Worm (Caenorhabditis elegans) whole organism, L1 larva: ENCODE measurements around the gene cec-7.

Experiments
- C04F5.9 ChIP-seq: sonication (generic microtip); optimal IDR thresholded peaks from 2 replicates; lab custom pipeline; 2016; ENCODE audit warnings: missing genetic modification characterization, missing compliant biosample characterization
- Y116A8C.19 ChIP-seq: sonication (generic microtip); optimal IDR thresholded peaks from 2 replicates; lab custom pipeline; 2016; ENCODE audit warnings: missing compliant biosample characterization, missing genetic modification characterization, borderline replicate concordance
- aha-1 ChIP-seq: fragments of 150-350 bp; optimal IDR thresholded peaks from 2 replicates; lab custom pipeline; 2014; ENCODE audit warnings: missing biosample characterization, missing genetic modification characterization
- ama-1 ChIP-seq: fragments of 150-350 bp; optimal IDR thresholded peaks from 2 replicates; lab custom pipeline; 2014
- blmp-1 ChIP-seq: fragments of 150-350 bp; optimal IDR thresholded peaks from 2 replicates; lab custom pipeline; 2014; ENCODE audit warnings: missing biosample characterization, missing genetic modification characterization
- ceh-8 ChIP-seq: fragments of 200-800 bp; sonication (Bioruptor generic); optimal IDR thresholded peaks from 2 replicates; lab custom pipeline; 2018; ENCODE audit warnings: mild to moderate bottlenecking, missing genetic modification characterization, moderate library complexity, missing compliant biosample characterization
- ces-1 ChIP-seq: fragments of 150-350 bp; optimal IDR thresholded peaks from 2 replicates; lab custom pipeline; 2014; ENCODE audit warnings: missing biosample characterization, missing genetic modification reagents, missing genetic modification characterization
- dpl-1 ChIP-seq, 3 experiments: fragments of 150-350 bp in 2 of 3; sonication (generic microtip) in 1 of 3; optimal IDR thresholded peaks; 2 replicates each; lab custom pipeline; 2014 to 2017; ENCODE audit warnings: missing biosample characterization in 3 of 3, missing genetic modification characterization in 3 of 3, missing genetic modification reagents in 3 of 3
- efl-1 ChIP-seq, 4 experiments: fragments of 150-350 bp; optimal IDR thresholded peaks in 3 of 4; peaks in 1 of 4; 1 replicate in 1 of 4; 2 replicates in 3 of 4; lab custom pipeline; 2014; ENCODE audit warnings: missing biosample characterization in 2 of 4, missing genetic modification characterization in 2 of 4, missing genetic modification reagents in 2 of 4
- egl-27 ChIP-seq, 2 experiments: fragments of 150-350 bp in 1 of 2; sonication (generic microtip); optimal IDR thresholded peaks; 3 replicates each; lab custom pipeline; 2017 to 2018; ENCODE audit warnings: missing biosample characterization in 2 of 2, missing genetic modification characterization in 2 of 2, missing genetic modification reagents in 2 of 2
- elt-3 ChIP-seq, 6 experiments: fragments of 150-350 bp in 1 of 6; sonication (generic microtip); optimal IDR thresholded peaks; 2 replicates each; lab custom pipeline; 2017 to 2018; ENCODE audit warnings: missing biosample characterization in 6 of 6, missing genetic modification characterization in 6 of 6, inconsistent platforms in 1 of 6
- fkh-10 ChIP-seq: sonication (generic microtip); optimal IDR thresholded peaks from 2 replicates; lab custom pipeline; 2017; ENCODE audit warnings: missing biosample characterization, missing genetic modification reagents, missing genetic modification characterization
- fkh-4 ChIP-seq: sonication (generic microtip); optimal IDR thresholded peaks from 2 replicates; lab custom pipeline; 2016; ENCODE audit warnings: missing compliant biosample characterization, missing genetic modification characterization, borderline replicate concordance
- fkh-8 ChIP-seq: sonication (generic microtip); optimal IDR thresholded peaks from 2 replicates; lab custom pipeline; 2016; ENCODE audit warnings: mild to moderate bottlenecking, missing genetic modification characterization, missing compliant biosample characterization
- grh-1 ChIP-seq: fragments of 200-800 bp; sonication (Bioruptor generic); IDR thresholded peaks from 2 replicates; pipeline ENCODE4 v1.3.6; 2022; ENCODE audit warnings: missing genetic modification reagents, missing genetic modification characterization, missing compliant biosample characterization
- lin-13 ChIP-seq: fragments of 150-350 bp; optimal IDR thresholded peaks from 2 replicates; lab custom pipeline; 2014; ENCODE audit warnings: missing biosample characterization, missing genetic modification reagents, missing genetic modification characterization
- lin-14 ChIP-seq: fragments of 200-800 bp; sonication (Bioruptor generic); optimal IDR thresholded peaks from 2 replicates; lab custom pipeline; 2018; ENCODE audit warnings: mild to moderate bottlenecking, missing genetic modification characterization, moderate library complexity, missing compliant biosample characterization
- lin-35 ChIP-seq, 2 experiments: fragments of 150-350 bp; optimal IDR thresholded peaks; 2 replicates each; lab custom pipeline; 2014; ENCODE audit warnings: missing biosample characterization in 2 of 2, missing genetic modification characterization in 2 of 2, missing genetic modification reagents in 2 of 2
- lin-39 ChIP-seq: fragments of 150-350 bp; optimal IDR thresholded peaks from 2 replicates; lab custom pipeline; 2014; ENCODE audit warnings: missing biosample characterization, missing genetic modification reagents, missing genetic modification characterization
- lir-3 ChIP-seq: sonication (generic microtip); optimal IDR thresholded peaks from 2 replicates; lab custom pipeline; 2016; ENCODE audit warnings: mild to moderate bottlenecking, missing genetic modification characterization, moderate library complexity, missing compliant biosample characterization; ENCODE audit not compliant: poor library complexity
- lsy-2 ChIP-seq, 2 experiments: fragments of 150-350 bp; optimal IDR thresholded peaks; 2 replicates each; lab custom pipeline; 2014; ENCODE audit warnings: missing biosample characterization in 2 of 2, missing genetic modification characterization in 2 of 2
- mdl-1 ChIP-seq, 2 experiments: fragments of 150-350 bp; optimal IDR thresholded peaks; 2 replicates each; lab custom pipeline; 2014 to 2017; ENCODE audit warnings: missing biosample characterization in 2 of 2, missing genetic modification characterization in 2 of 2, inconsistent platforms in 1 of 2
- mep-1 ChIP-seq: fragments of 150-350 bp; optimal IDR thresholded peaks from 2 replicates; lab custom pipeline; 2014; ENCODE audit warnings: missing biosample characterization, missing genetic modification characterization
- nhr-19 ChIP-seq: fragments of 200-800 bp; sonication (Bioruptor generic); conservative IDR thresholded peaks from 2 replicates; pipeline ENCODE4 v1.3.6; 2022; ENCODE audit warnings: missing genetic modification characterization, missing compliant biosample characterization
- nhr-20 ChIP-seq: sonication (generic microtip); optimal IDR thresholded peaks from 2 replicates; lab custom pipeline; 2016; ENCODE audit warnings: mild to moderate bottlenecking, missing genetic modification characterization, missing compliant biosample characterization
- nhr-237 ChIP-seq: fragments of 150-350 bp; optimal IDR thresholded peaks from 2 replicates; lab custom pipeline; 2014; ENCODE audit warnings: missing biosample characterization, missing genetic modification characterization
- nhr-47 ChIP-seq: sonication (generic microtip); optimal IDR thresholded peaks from 2 replicates; lab custom pipeline; 2016; ENCODE audit warnings: mild to moderate bottlenecking, missing genetic modification characterization, moderate library complexity, missing compliant biosample characterization
- nhr-71 ChIP-seq: sonication (generic microtip); optimal IDR thresholded peaks from 2 replicates; lab custom pipeline; 2016; ENCODE audit warnings: mild to moderate bottlenecking, missing genetic modification characterization, moderate library complexity, missing compliant biosample characterization
- nhr-84 ChIP-seq: sonication (generic microtip); optimal IDR thresholded peaks from 2 replicates; lab custom pipeline; 2017; ENCODE audit warnings: missing biosample characterization, missing genetic modification characterization
- nhr-85 ChIP-seq: sonication (generic microtip); peaks from one replicate; lab custom pipeline; 2016; ENCODE audit warnings: missing genetic modification characterization, inconsistent platforms, missing compliant biosample characterization
- nhr-90 ChIP-seq: sonication (generic microtip); optimal IDR thresholded peaks from 2 replicates; lab custom pipeline; 2016; ENCODE audit warnings: mild to moderate bottlenecking, missing genetic modification characterization, missing compliant biosample characterization; ENCODE audit not compliant: poor library complexity
- pax-3 ChIP-seq: fragments of 200-800 bp; sonication (Bioruptor generic); optimal IDR thresholded peaks from 2 replicates; lab custom pipeline; 2018; ENCODE audit warnings: mild to moderate bottlenecking, missing genetic modification characterization, moderate library complexity, missing compliant biosample characterization
- pqm-1 ChIP-seq: sonication (generic microtip); optimal IDR thresholded peaks from 3 replicates; lab custom pipeline; 2017; ENCODE audit warnings: missing biosample characterization, missing genetic modification characterization
- skn-1 ChIP-seq: fragments of 150-350 bp; optimal IDR thresholded peaks from 2 replicates; lab custom pipeline; 2014; ENCODE audit warnings: missing biosample characterization, missing genetic modification characterization
- snpc-4 ChIP-seq: fragments of 150-350 bp; optimal IDR thresholded peaks from 2 replicates; lab custom pipeline; 2014; ENCODE audit warnings: missing biosample characterization, missing genetic modification characterization
- snu-23 ChIP-seq: sonication (generic microtip); optimal IDR thresholded peaks from 2 replicates; lab custom pipeline; 2016; ENCODE audit warnings: missing genetic modification characterization, missing compliant biosample characterization
- swsn-7 ChIP-seq: sonication (generic microtip); optimal IDR thresholded peaks from 2 replicates; lab custom pipeline; 2016; ENCODE audit warnings: missing genetic modification characterization, missing compliant biosample characterization
- tbx-2 ChIP-seq: sonication (generic microtip); optimal IDR thresholded peaks from 2 replicates; lab custom pipeline; 2016; ENCODE audit warnings: missing genetic modification characterization, missing compliant biosample characterization
- tlp-1 ChIP-seq: fragments of 150-350 bp; optimal IDR thresholded peaks from 2 replicates; lab custom pipeline; 2014; ENCODE audit warnings: missing biosample characterization, missing genetic modification characterization
- unc-130 ChIP-seq: fragments of 150-350 bp; optimal IDR thresholded peaks from 2 replicates; lab custom pipeline; 2017; ENCODE audit warnings: missing biosample characterization, missing genetic modification characterization, inconsistent platforms
- unc-62 ChIP-seq: fragments of 150-350 bp; optimal IDR thresholded peaks from 2 replicates; lab custom pipeline; 2014; ENCODE audit warnings: missing biosample characterization, missing genetic modification reagents, missing genetic modification characterization
- unc-86 ChIP-seq: sonication (generic microtip); optimal IDR thresholded peaks from 2 replicates; lab custom pipeline; 2016; ENCODE audit warnings: missing genetic modification characterization, missing compliant biosample characterization
- vab-15 ChIP-seq: sonication (generic microtip); optimal IDR thresholded peaks from 2 replicates; lab custom pipeline; 2017; ENCODE audit warnings: missing genotype, mild to moderate bottlenecking, missing genetic modification characterization, missing compliant biosample characterization
- zip-4 ChIP-seq: fragments of 200-800 bp; sonication (Bioruptor generic); optimal IDR thresholded peaks from 2 replicates; lab custom pipeline; 2018; ENCODE audit warnings: mild to moderate bottlenecking, missing genetic modification characterization, moderate library complexity, missing compliant biosample characterization
- ztf-4 ChIP-seq: fragments of 150-350 bp; optimal IDR thresholded peaks from 2 replicates; lab custom pipeline; 2014; ENCODE audit warnings: missing biosample characterization, missing genetic modification characterization

Gene cec-7

ce11 chrIII:12848981-12849589, 28.3 kb downstream of the cec-7 start:
- TF ChIP-seq tbx-2 (peak; percentile 60), nhr-71 (tag; lab: Kevin White, UChicago) (peak; percentile 71), grh-1 (GFP tag; lab: Robert Waterston, UW) (peak; percentile 45; the same call in 1 of the 2 replicates), nhr-85 (tag; lab: Kevin White, UChicago) (peak; percentile 97), lin-35 (GFP tag; optimal IDR thresholded peaks at IDR 0.05; lab: Kevin White, UChicago) (peak in 1 of 2 experiments; percentile 49), lin-39 (tag; lab: Kevin White, UChicago) (no peak), lin-13 (GFP tag; lab: Kevin White, UChicago) (peak; percentile 20), lsy-2 (tag; optimal IDR thresholded peaks at IDR 0.05; lab: Kevin White, UChicago) (peak; percentile 25 to 70), unc-86 (tag; lab: Kevin White, UChicago) (no peak), Y116A8C.19 (tag; lab: Kevin White, UChicago) (no peak), mep-1 (tag; lab: Kevin White, UChicago) (peak; percentile 26), blmp-1 (tag; lab: Kevin White, UChicago) (peak; percentile 97), unc-130 (tag; lab: Kevin White, UChicago) (no peak), snu-23 (GFP tag; lab: Kevin White, UChicago) (peak; percentile 60), lin-14 (GFP tag; lab: Kevin White, UChicago) (peak; percentile 84), mdl-1 (tag; optimal IDR thresholded peaks at IDR 0.05; lab: Kevin White, UChicago) (peak in 1 of 2 experiments; percentile 6), egl-27 (tag; optimal IDR thresholded peaks at IDR 0.05; lab: Kevin White, UChicago) (peak in 1 of 2 experiments; percentile 36), vab-15 (tag; lab: Kevin White, UChicago) (peak; percentile 49), aha-1 (tag; lab: Kevin White, UChicago) (no peak), nhr-90 (peak; percentile 34), nhr-20 (tag; lab: Kevin White, UChicago) (peak; percentile 83), nhr-19 (GFP tag; lab: Robert Waterston, UW) (peak; percentile 9; the same call in 1 of the 2 replicates), dpl-1 (GFP tag; optimal IDR thresholded peaks at IDR 0.05; lab: Kevin White, UChicago) (peak in 1 of 3 experiments; percentile 18), elt-3 (tag; optimal IDR thresholded peaks at IDR 0.05; lab: Kevin White, UChicago) (peak; percentile 85 to 99 (median 96))

DNA sequence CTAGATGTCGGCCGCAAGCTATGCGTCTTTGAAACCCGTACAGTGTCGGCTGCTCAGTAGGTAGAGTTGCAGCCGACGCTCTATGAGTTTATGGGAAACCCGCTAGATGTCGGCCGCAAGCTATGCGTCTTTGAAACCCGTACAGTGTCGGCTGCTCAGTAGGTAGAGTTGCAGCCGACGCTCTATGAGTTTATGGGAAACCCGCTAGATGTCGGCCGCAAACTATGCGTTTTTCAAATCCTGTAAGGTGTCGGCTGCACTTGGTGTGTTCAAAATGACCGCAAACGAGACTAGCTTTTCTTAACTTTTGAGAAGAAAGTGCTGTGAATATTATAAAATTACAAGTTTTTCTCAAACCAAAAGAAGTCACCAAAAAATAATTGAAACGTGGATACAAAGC, 29.2 kb downstream of the cec-7 start:
- peak; percentile 19 for TF ChIP-seq snpc-4
- TF ChIP-seq, all 84 proteins: peak for 1; not testable (repeated sequence) for 83

DNA sequence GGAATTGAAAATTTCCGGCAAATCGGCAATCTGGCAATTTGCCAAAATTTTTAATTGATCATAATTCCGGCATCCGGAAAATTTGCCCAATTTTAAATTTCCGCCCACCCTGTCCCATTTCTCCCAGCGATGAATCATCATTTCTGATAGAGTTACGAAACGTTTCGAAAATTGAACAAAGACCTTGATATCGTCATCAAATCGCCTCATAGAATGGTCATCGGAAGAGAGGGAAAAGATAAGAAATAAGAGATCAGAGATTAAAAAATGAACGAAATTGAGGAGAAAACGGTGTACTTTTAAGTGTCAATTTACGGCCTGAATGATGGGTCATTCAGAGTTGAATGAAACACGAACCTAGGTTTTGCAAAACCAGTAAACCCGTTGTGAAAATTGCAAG, 29.8 kb downstream of the cec-7 start:
- no peak for TF ChIP-seq unc-62
- no peak for TF ChIP-seq lin-35 (GFP tag; optimal IDR thresholded peaks at IDR 0.05; lab: Kevin White, UChicago)
- no peak for TF ChIP-seq efl-1 (optimal IDR thresholded peaks at IDR 0.05; lab: Kevin White, UChicago)
- TF ChIP-seq efl-1 (GFP tag; optimal IDR thresholded peaks at IDR 0.05 in 1 of 2; lab: Kevin White, UChicago) = peak; percentile 14 to 64
- TF ChIP-seq nhr-90 = no peak
- no peak for TF ChIP-seq ces-1 (GFP tag; lab: Kevin White, UChicago)
- no peak for TF ChIP-seq pqm-1 (tag; lab: Kevin White, UChicago)
- TF ChIP-seq unc-86 (tag; lab: Kevin White, UChicago) = no peak
- TF ChIP-seq nhr-47 = no peak
- no peak for TF ChIP-seq ztf-4 (tag; lab: Kevin White, UChicago)
- peak; percentile 36 for TF ChIP-seq mep-1 (tag; lab: Kevin White, UChicago)
- no peak for TF ChIP-seq fkh-8 (tag; lab: Kevin White, UChicago)
- no peak for TF ChIP-seq tlp-1 (tag; lab: Kevin White, UChicago)
- no peak for TF ChIP-seq ceh-8 (GFP tag; lab: Kevin White, UChicago)
- TF ChIP-seq snu-23 (GFP tag; lab: Kevin White, UChicago) = peak; percentile 11
- no peak for TF ChIP-seq C04F5.9 (tag; lab: Kevin White, UChicago)
- TF ChIP-seq pax-3 = no peak
- no peak for TF ChIP-seq fkh-4 (tag; lab: Kevin White, UChicago)
- no peak for TF ChIP-seq nhr-84 (tag; lab: Kevin White, UChicago)
- TF ChIP-seq nhr-85 (tag; lab: Kevin White, UChicago) = peak; percentile 92
- TF ChIP-seq ama-1 = no peak
- TF ChIP-seq blmp-1 (tag; lab: Kevin White, UChicago) = peak; percentile 59
- TF ChIP-seq lir-3 (tag; lab: Kevin White, UChicago) = no peak
- TF ChIP-seq lin-39 (tag; lab: Kevin White, UChicago) = no peak
- no peak for TF ChIP-seq aha-1 (tag; lab: Kevin White, UChicago)
- TF ChIP-seq lin-14 (GFP tag; lab: Kevin White, UChicago) = peak; percentile 57
- no peak for TF ChIP-seq tbx-2
- no peak for TF ChIP-seq nhr-237 (tag; lab: Kevin White, UChicago)
- TF ChIP-seq swsn-7 (tag; lab: Kevin White, UChicago) = no peak
- TF ChIP-seq fkh-10 (GFP tag; lab: Kevin White, UChicago) = no peak
- no peak for TF ChIP-seq zip-4 (GFP tag; lab: Kevin White, UChicago)
- TF ChIP-seq skn-1 (tag; lab: Kevin White, UChicago) = peak; percentile 28
- TF ChIP-seq elt-3 (tag; optimal IDR thresholded peaks at IDR 0.05; lab: Kevin White, UChicago) = peak in 4 of 6 experiments; percentile 52 to 87 (median 76)
- TF ChIP-seq nhr-71 (tag; lab: Kevin White, UChicago) = peak; percentile 4
